Worm (Caenorhabditis elegans) whole organism, midembryonic: ENCODE results near the gene col-142.

Experiments used
- T22C8.4 ChIP-seq: fragments of 200-800 bp; sonication (Bioruptor generic); IDR thresholded peaks from 2 replicates; pipeline ENCODE4 v1.3.6; 2022; ENCODE audit warnings: missing genetic modification characterization, missing compliant biosample characterization
- cog-1 ChIP-seq: sonication (generic microtip); optimal IDR thresholded peaks from 2 replicates; lab custom pipeline; 2016; ENCODE audit warnings: missing genetic modification characterization, missing compliant biosample characterization
- flt-1 ChIP-seq: fragments of 200-800 bp; sonication (Bioruptor generic); IDR thresholded peaks from 2 replicates; pipeline ENCODE4 v1.3.6; 2022; ENCODE audit warnings: missing genetic modification characterization, missing compliant biosample characterization
- klf-2 ChIP-seq: fragments of 200-800 bp; sonication (Bioruptor generic); conservative IDR thresholded peaks from 2 replicates; pipeline ENCODE4 v1.3.6; 2022; ENCODE audit warnings: missing genetic modification reagents, missing genetic modification characterization, missing compliant biosample characterization
- ref-1 ChIP-seq: fragments of 200-800 bp; sonication (Bioruptor generic); conservative IDR thresholded peaks from 2 replicates; pipeline ENCODE4 v1.3.6; 2022; ENCODE audit warnings: missing genetic modification reagents, missing genetic modification characterization, missing compliant biosample characterization

DNA sequence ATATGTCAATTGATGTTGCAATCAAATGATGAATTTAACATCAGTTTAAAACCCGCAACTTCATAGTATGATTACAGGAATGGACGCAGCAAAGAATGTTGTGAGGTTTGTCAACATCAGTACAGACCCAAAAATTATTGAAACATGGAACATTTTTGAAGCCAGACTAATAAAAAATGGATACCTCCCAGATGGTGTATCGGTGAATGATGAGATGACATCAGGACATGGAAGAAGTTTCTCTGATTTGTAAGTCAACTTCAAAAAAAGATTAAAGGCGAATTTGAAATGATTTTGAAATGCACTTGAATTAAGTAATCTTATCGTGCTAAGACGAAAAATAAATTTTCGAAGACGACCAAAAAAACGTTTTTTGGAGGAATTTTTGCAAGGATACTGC lies 17.1 kb upstream of the col-142 start:
- TF ChIP-seq flt-1: no peak
- TF ChIP-seq klf-2 (GFP tag; lab: Robert Waterston, UW): no peak
- TF ChIP-seq cog-1 (tag; lab: Kevin White, UChicago): no peak
- TF ChIP-seq ref-1: no peak
- no peak for TF ChIP-seq T22C8.4
